Worm (Caenorhabditis elegans) whole organism, late embryonic: Measurements from ENCODE around the gene T08G5.2.

Experiments
- F13H6.1 ChIP-seq: sonication (generic microtip); optimal IDR thresholded peaks from 2 replicates; lab custom pipeline; 2016; ENCODE audit warnings: missing genetic modification characterization, missing compliant biosample characterization
- Y22D7AL.16 ChIP-seq: sonication (generic microtip); optimal IDR thresholded peaks from 2 replicates; lab custom pipeline; 2016; ENCODE audit warnings: missing genetic modification characterization, missing compliant biosample characterization
- ahr-1 ChIP-seq: sonication (generic microtip); optimal IDR thresholded peaks from 2 replicates; lab custom pipeline; 2016; ENCODE audit warnings: missing genetic modification characterization, missing compliant biosample characterization
- ceh-19 ChIP-seq: fragments of 200-800 bp; sonication (Bioruptor generic); optimal IDR thresholded peaks from 2 replicates; lab custom pipeline; 2018; ENCODE audit warnings: mild to moderate bottlenecking, missing genetic modification characterization, missing compliant biosample characterization
- ceh-22 ChIP-seq: sonication (generic microtip); optimal IDR thresholded peaks from 2 replicates; lab custom pipeline; 2017; ENCODE audit warnings: missing biosample characterization, missing genetic modification characterization
- ceh-24 ChIP-seq: sonication (generic microtip); optimal IDR thresholded peaks from 2 replicates; lab custom pipeline; 2016; ENCODE audit warnings: mild to moderate bottlenecking, missing genetic modification characterization, missing compliant biosample characterization
- ceh-31 ChIP-seq: sonication (generic microtip); optimal IDR thresholded peaks from 2 replicates; lab custom pipeline; 2016; ENCODE audit warnings: missing genetic modification characterization, missing compliant biosample characterization
- ceh-34 ChIP-seq: sonication (generic microtip); optimal IDR thresholded peaks from 2 replicates; lab custom pipeline; 2016; ENCODE audit warnings: mild to moderate bottlenecking, missing genetic modification characterization, missing compliant biosample characterization
- ceh-9 ChIP-seq: sonication (generic microtip); optimal IDR thresholded peaks from 2 replicates; lab custom pipeline; 2016; ENCODE audit warnings: mild to moderate bottlenecking, missing genetic modification characterization, inconsistent platforms, missing compliant biosample characterization
- dmd-4 ChIP-seq: sonication (generic microtip); optimal IDR thresholded peaks from 2 replicates; lab custom pipeline; 2016; ENCODE audit warnings: borderline replicate concordance, missing genetic modification characterization, missing compliant biosample characterization
- ets-4 ChIP-seq: sonication (generic microtip); optimal IDR thresholded peaks from 2 replicates; lab custom pipeline; 2016; ENCODE audit warnings: missing genetic modification characterization, missing compliant biosample characterization
- fkh-10 ChIP-seq: fragments of 150-350 bp; optimal IDR thresholded peaks from 2 replicates; lab custom pipeline; 2014; ENCODE audit warnings: missing biosample characterization, missing genetic modification reagents, missing genetic modification characterization
- fkh-6 ChIP-seq: sonication (generic microtip); optimal IDR thresholded peaks from 2 replicates; lab custom pipeline; 2016; ENCODE audit warnings: missing genetic modification characterization, missing compliant biosample characterization
- hlh-15 ChIP-seq: sonication (generic microtip); optimal IDR thresholded peaks from 2 replicates; lab custom pipeline; 2016; ENCODE audit warnings: missing genetic modification characterization, missing compliant biosample characterization
- hlh-30 ChIP-seq: sonication (generic microtip); optimal IDR thresholded peaks from 2 replicates; lab custom pipeline; 2017; ENCODE audit warnings: antibody characterized with exemption, missing genetic modification characterization, missing compliant biosample characterization; ENCODE audit not compliant: insufficient read depth
- hlh-6 ChIP-seq: sonication (generic microtip); optimal IDR thresholded peaks from 2 replicates; lab custom pipeline; 2016; ENCODE audit warnings: missing genotype, missing genetic modification characterization, missing compliant biosample characterization
- lim-6 ChIP-seq: sonication (generic microtip); optimal IDR thresholded peaks from 2 replicates; lab custom pipeline; 2016; ENCODE audit warnings: missing genetic modification characterization, missing compliant biosample characterization
- madf-2 ChIP-seq: sonication (generic microtip); optimal IDR thresholded peaks from 2 replicates; lab custom pipeline; 2017; ENCODE audit warnings: missing genetic modification characterization, missing compliant biosample characterization
- nfya-1 ChIP-seq: sonication (generic microtip); optimal IDR thresholded peaks from 2 replicates; lab custom pipeline; 2017; ENCODE audit warnings: missing genetic modification characterization, mild to moderate bottlenecking, missing compliant biosample characterization, antibody characterized with exemption, moderate library complexity
- nhr-232 ChIP-seq: sonication (generic microtip); optimal IDR thresholded peaks from 2 replicates; lab custom pipeline; 2016; ENCODE audit warnings: missing genetic modification characterization, missing compliant biosample characterization
- npax-4 ChIP-seq: sonication (generic microtip); optimal IDR thresholded peaks from 2 replicates; lab custom pipeline; 2016; ENCODE audit warnings: missing genetic modification characterization, missing compliant biosample characterization
- pag-3 ChIP-seq: sonication (generic microtip); optimal IDR thresholded peaks from 2 replicates; lab custom pipeline; 2016; ENCODE audit warnings: missing compliant biosample characterization, missing genetic modification characterization, borderline replicate concordance
- pat-9 ChIP-seq: fragments of 200-800 bp; sonication (Bioruptor generic); optimal IDR thresholded peaks from 2 replicates; lab custom pipeline; 2018; ENCODE audit warnings: mild to moderate bottlenecking, missing genetic modification characterization, moderate library complexity, missing compliant biosample characterization
- pax-1 ChIP-seq: fragments of 150-350 bp; optimal IDR thresholded peaks from 2 replicates; lab custom pipeline; 2014; ENCODE audit warnings: missing biosample characterization, missing genetic modification characterization
- pha-2 ChIP-seq: sonication (generic microtip); optimal IDR thresholded peaks from 2 replicates; lab custom pipeline; 2017; ENCODE audit warnings: mild to moderate bottlenecking, missing genetic modification characterization, missing compliant biosample characterization
- rnt-1 ChIP-seq: sonication (generic microtip); optimal IDR thresholded peaks from 2 replicates; lab custom pipeline; 2016; ENCODE audit warnings: missing genetic modification characterization, missing compliant biosample characterization
- sdc-2 ChIP-seq: sonication (generic microtip); optimal IDR thresholded peaks from 2 replicates; lab custom pipeline; 2016; ENCODE audit warnings: missing genotype, missing genetic modification characterization, missing compliant biosample characterization
- sox-2 ChIP-seq: fragments of 200-800 bp; sonication (Bioruptor generic); IDR thresholded peaks from 2 replicates; pipeline ENCODE4 v1.3.6; 2022; ENCODE audit warnings: missing genetic modification reagents, missing genetic modification characterization, missing compliant biosample characterization
- unc-3 ChIP-seq, 2 experiments: fragments of 200-800 bp in 1 of 2; sonication (Bioruptor generic) in 1 of 2; sonication (generic microtip) in 1 of 2; conservative IDR thresholded peaks in 1 of 2; optimal IDR thresholded peaks in 1 of 2; 2 replicates each; pipeline versions ENCODE4 v1.3.6 to Lab custom; 2016 to 2022; ENCODE audit warnings: missing compliant biosample characterization in 2 of 2, missing genetic modification characterization in 2 of 2, missing genetic modification reagents in 1 of 2
- unc-42 ChIP-seq: sonication (generic microtip); optimal IDR thresholded peaks from 2 replicates; lab custom pipeline; 2016; ENCODE audit warnings: missing genotype, missing genetic modification characterization, missing compliant biosample characterization
- unc-55 ChIP-seq: sonication (generic microtip); optimal IDR thresholded peaks from 2 replicates; lab custom pipeline; 2017; ENCODE audit warnings: missing biosample characterization, missing genetic modification reagents, missing genetic modification characterization
- unc-86 ChIP-seq: sonication (generic microtip); optimal IDR thresholded peaks from 2 replicates; lab custom pipeline; 2016; ENCODE audit warnings: missing genetic modification characterization, missing compliant biosample characterization
- ztf-16 ChIP-seq: sonication (generic microtip); optimal IDR thresholded peaks from 2 replicates; lab custom pipeline; 2017; ENCODE audit warnings: missing genetic modification characterization, missing compliant biosample characterization

Gene T08G5.2

DNA sequence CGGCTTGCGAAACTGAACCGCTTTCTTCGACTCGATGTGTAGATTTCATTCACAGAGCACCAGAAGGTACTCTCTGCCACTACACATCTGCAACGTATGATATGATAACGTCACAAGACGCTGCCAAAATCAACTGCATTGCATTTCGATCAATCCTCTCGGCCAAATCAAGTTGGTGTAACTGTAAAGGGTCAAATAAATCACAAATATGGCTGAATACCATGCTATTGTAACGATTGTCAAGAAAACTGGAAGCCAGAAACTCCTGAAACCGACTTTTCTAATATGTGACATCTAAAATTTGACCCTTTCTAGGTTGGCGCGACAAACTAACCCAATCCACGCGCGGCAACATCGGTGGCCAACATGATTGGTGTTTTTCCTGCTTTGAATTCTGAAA, 16.1 kb downstream of the T08G5.2 start:
- no peak for TF ChIP-seq ceh-19 (GFP tag; lab: Kevin White, UChicago)
- TF ChIP-seq ceh-34 (tag; lab: Kevin White, UChicago): no peak
- TF ChIP-seq F13H6.1: no peak

DNA sequence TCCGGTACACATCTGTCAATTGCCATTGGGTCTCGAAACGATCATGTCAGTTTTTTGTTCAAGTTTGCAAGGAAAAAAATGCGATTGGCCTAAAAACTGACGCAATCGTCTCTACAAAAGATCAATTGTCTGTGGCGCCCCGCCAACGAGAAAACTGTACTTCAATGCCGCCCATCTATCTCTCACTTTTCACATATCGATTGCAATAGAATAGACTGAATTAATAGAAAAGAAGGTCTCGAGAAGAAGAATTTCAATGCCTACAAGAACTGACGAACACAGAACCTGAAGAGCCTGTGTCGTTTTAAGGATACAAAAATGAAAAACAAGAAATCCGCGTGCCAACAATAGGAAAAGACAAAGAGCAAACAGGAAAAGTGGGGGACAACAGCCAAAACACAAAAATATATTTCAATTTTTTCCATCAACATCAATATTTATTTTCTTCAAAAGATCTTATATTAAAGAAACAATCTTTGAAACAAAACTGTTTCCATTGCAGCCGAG, 17.7 kb downstream of the T08G5.2 start:
- TF ChIP-seq pha-2 (tag; lab: Kevin White, UChicago): no peak
- no peak for TF ChIP-seq pag-3 (tag; lab: Kevin White, UChicago)
- no peak for TF ChIP-seq ceh-24 (tag; lab: Kevin White, UChicago)
- no peak for TF ChIP-seq ceh-19 (GFP tag; lab: Kevin White, UChicago)
- TF ChIP-seq ceh-31: no peak
- TF ChIP-seq pat-9 (tag; lab: Kevin White, UChicago): no peak
- TF ChIP-seq rnt-1 (tag; lab: Kevin White, UChicago): no peak
- no peak for TF ChIP-seq ceh-9 (tag; lab: Kevin White, UChicago)
- no peak for TF ChIP-seq nfya-1 (tag; lab: Kevin White, UChicago)
- TF ChIP-seq ahr-1 (tag; lab: Kevin White, UChicago): no peak
- TF ChIP-seq fkh-6 (tag; lab: Kevin White, UChicago): no peak
- no peak for TF ChIP-seq dmd-4 (tag; lab: Kevin White, UChicago)
- TF ChIP-seq ceh-34 (tag; lab: Kevin White, UChicago): no peak
- TF ChIP-seq hlh-15 (tag; lab: Kevin White, UChicago): no peak
- no peak for TF ChIP-seq unc-42
- no peak for TF ChIP-seq hlh-30 (tag; lab: Kevin White, UChicago)
- no peak for TF ChIP-seq npax-4
- no peak for TF ChIP-seq unc-55
- TF ChIP-seq, all 69 proteins: peak for 0

DNA sequence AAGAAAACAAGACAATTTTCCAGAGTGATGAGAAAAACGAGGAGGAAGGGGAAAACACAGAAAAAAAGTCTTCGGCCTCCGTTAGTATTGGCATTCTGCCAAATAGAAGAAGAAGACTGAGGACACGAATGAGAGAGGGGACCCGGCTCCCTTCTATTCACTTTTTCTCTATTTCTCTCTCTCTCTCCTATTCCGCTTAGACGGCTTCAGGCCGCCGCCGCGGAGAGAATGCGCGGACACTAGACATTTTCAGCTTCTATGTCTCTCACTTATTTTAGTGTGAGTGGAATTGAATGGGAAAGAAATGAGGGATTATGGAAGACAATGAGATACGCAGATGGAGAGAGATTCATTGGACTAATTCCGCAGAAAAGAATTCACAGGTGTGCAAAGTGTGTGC, 19.3 kb downstream of the T08G5.2 start:
- TF ChIP-seq sdc-2 (tag; lab: Kevin White, UChicago): no peak
- TF ChIP-seq Y22D7AL.16 (tag; lab: Kevin White, UChicago): no peak
- no peak for TF ChIP-seq ztf-16 (tag; lab: Kevin White, UChicago)
- TF ChIP-seq madf-2: no peak
- TF ChIP-seq hlh-30 (tag; lab: Kevin White, UChicago): no peak
- peak; percentile 20 for TF ChIP-seq unc-42
- no peak for TF ChIP-seq ahr-1 (tag; lab: Kevin White, UChicago)
- no peak for TF ChIP-seq unc-86 (tag; lab: Kevin White, UChicago)
- no peak for TF ChIP-seq ceh-22 (tag; lab: Kevin White, UChicago)
- no peak for TF ChIP-seq fkh-10 (GFP tag; lab: Kevin White, UChicago)
- no peak for TF ChIP-seq nhr-232
- no peak for TF ChIP-seq sox-2 (GFP tag; lab: Robert Waterston, UW)
- no peak for TF ChIP-seq ets-4 (tag; lab: Kevin White, UChicago)
- TF ChIP-seq ceh-31: peak; percentile 35

DNA sequence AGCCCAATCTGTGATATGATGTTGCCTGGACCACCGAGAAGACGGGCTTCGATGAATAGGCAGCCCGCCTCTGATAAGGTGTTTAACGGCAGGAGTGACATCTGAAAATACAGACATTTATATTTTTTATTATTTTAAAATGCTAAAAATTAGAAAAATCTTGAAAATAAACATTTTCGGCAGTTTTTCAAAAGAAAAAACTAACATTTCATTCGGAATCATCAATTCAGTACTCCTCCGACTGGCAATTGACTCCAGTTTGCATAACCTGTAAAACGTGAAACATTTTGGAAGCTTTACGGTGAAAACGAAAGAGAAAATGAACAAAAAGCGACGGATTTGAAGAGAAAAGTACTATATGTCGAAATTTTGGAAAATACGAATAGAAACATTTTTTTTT, 20.3 kb downstream of the T08G5.2 start, which contains the start of gene ric-7:
Gene ric-7 (minus strand): TSS at position 101 of the 400 bp plus-strand sequence.
- TF ChIP-seq hlh-6 (tag; lab: Kevin White, UChicago) (no peak), unc-3 (GFP tag; conservative IDR thresholded peaks at IDR 0.05; lab: Robert Waterston, UW) (no peak), unc-3 (tag; optimal IDR thresholded peaks at IDR 0.05; lab: Kevin White, UChicago) (no peak), ceh-24 (tag; lab: Kevin White, UChicago) (no peak), sdc-2 (tag; lab: Kevin White, UChicago) (no peak), lim-6 (tag; lab: Kevin White, UChicago) (no peak)
- TF ChIP-seq, all 69 proteins: peak for 0

DNA sequence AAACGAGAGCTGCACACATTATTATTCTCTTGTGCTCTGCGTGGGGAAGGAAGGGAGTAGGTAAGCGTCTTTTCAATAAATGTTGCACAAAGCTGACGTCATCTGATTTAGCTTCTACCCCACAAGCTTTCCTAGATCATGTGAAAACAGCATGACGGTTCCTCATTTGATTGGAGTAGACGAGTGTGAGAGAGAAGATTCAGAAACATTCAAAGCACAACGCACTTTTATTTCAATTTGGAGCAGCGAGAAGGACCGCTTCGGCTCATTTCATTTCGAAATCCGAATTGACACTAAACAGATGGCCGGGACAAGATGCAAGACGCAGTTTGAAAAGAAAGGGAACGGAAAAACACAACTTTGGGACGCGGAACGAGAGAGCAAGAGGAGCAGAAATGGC, 21.8 kb downstream of the T08G5.2 start:
- TF ChIP-seq pax-1 (tag; lab: Kevin White, UChicago) (no peak), unc-42 (peak; percentile 28)
